Worm (Caenorhabditis elegans) whole organism, L4 larva: ENCODE data around the gene art-1.

ENCODE experiments used
- F44E2.7 ChIP-seq: fragments of 200-800 bp; sonication (Bioruptor generic); IDR thresholded peaks from 2 replicates; pipeline ENCODE4 v2.1.2; 2022; ENCODE audit warnings: missing genetic modification characterization, missing compliant biosample characterization
- R02D3.7 ChIP-seq: fragments of 150-350 bp; sonication (generic microtip); optimal IDR thresholded peaks from 3 replicates; lab custom pipeline; 2014; ENCODE audit warnings: missing biosample characterization, missing genetic modification characterization
- Y75B8A.6 ChIP-seq: fragments of 200-800 bp; sonication (Bioruptor generic); IDR thresholded peaks from 2 replicates; pipeline ENCODE4 v1.3.6; 2022; ENCODE audit warnings: missing genetic modification reagents, missing genetic modification characterization, missing compliant biosample characterization
- ZK546.5 ChIP-seq, 2 experiments: sonication (generic microtip); optimal IDR thresholded peaks; 2 replicates each; lab custom pipeline; 2017; ENCODE audit warnings: missing biosample characterization in 2 of 2, missing genetic modification characterization in 2 of 2
- aha-1 ChIP-seq: fragments of 150-350 bp; peaks from one replicate; lab custom pipeline; 2014; ENCODE audit warnings: missing biosample characterization, missing genetic modification characterization
- aly-2 ChIP-seq: sonication (generic microtip); optimal IDR thresholded peaks from 2 replicates; lab custom pipeline; 2018; ENCODE audit warnings: missing biosample characterization, missing genetic modification characterization
- ceh-20 ChIP-seq: fragments of 200-800 bp; sonication (Bioruptor generic); IDR thresholded peaks from 2 replicates; pipeline ENCODE4 v1.3.6; 2022; ENCODE audit warnings: missing genetic modification reagents, missing genetic modification characterization, missing compliant biosample characterization
- ceh-28 ChIP-seq: fragments of 150-350 bp; optimal IDR thresholded peaks from 2 replicates; lab custom pipeline; 2014; ENCODE audit warnings: missing biosample characterization, missing genetic modification reagents, missing genetic modification characterization
- ceh-32 ChIP-seq: sonication (generic microtip); optimal IDR thresholded peaks from 2 replicates; lab custom pipeline; 2016; ENCODE audit warnings: mild to moderate bottlenecking, missing genetic modification characterization, missing compliant biosample characterization; ENCODE audit not compliant: poor library complexity
- ceh-62 ChIP-seq: sonication (generic microtip); optimal IDR thresholded peaks from 2 replicates; lab custom pipeline; 2017; ENCODE audit warnings: missing biosample characterization, missing genetic modification characterization
- cey-2 ChIP-seq: sonication (generic microtip); optimal IDR thresholded peaks from 3 replicates; lab custom pipeline; 2017; ENCODE audit warnings: missing genetic modification characterization, mild to moderate bottlenecking, missing compliant biosample characterization, antibody characterized with exemption, borderline replicate concordance; ENCODE audit not compliant: insufficient read depth
- daf-12 ChIP-seq: fragments of 150-350 bp; optimal IDR thresholded peaks from 2 replicates; lab custom pipeline; 2014; ENCODE audit warnings: missing biosample characterization, missing genetic modification reagents, missing genetic modification characterization
- daf-8 ChIP-seq: fragments of 200-800 bp; sonication (Bioruptor generic); IDR thresholded peaks from 2 replicates; pipeline ENCODE4 v1.3.6; 2022; ENCODE audit warnings: missing genetic modification characterization, missing compliant biosample characterization
- dmd-9 ChIP-seq: fragments of 200-800 bp; sonication (Bioruptor generic); IDR thresholded peaks from 2 replicates; pipeline ENCODE4 v1.3.6; 2022; ENCODE audit warnings: missing genetic modification reagents, missing genetic modification characterization, missing compliant biosample characterization
- dpl-1 ChIP-seq: fragments of 150-350 bp; optimal IDR thresholded peaks from 2 replicates; lab custom pipeline; 2014; ENCODE audit warnings: missing biosample characterization, missing genetic modification reagents, missing genetic modification characterization
- duxl-1 ChIP-seq: sonication (generic microtip); optimal IDR thresholded peaks from 2 replicates; lab custom pipeline; 2016; ENCODE audit warnings: mild to moderate bottlenecking, missing genetic modification characterization, moderate library complexity, missing compliant biosample characterization; ENCODE audit not compliant: poor library complexity
- dve-1 ChIP-seq: sonication (generic microtip); optimal IDR thresholded peaks from 2 replicates; lab custom pipeline; 2017; ENCODE audit warnings: antibody characterized with exemption, mild to moderate bottlenecking, missing genetic modification characterization, missing compliant biosample characterization; ENCODE audit not compliant: insufficient read depth
- egl-27 ChIP-seq: sonication (generic microtip); optimal IDR thresholded peaks from 3 replicates; lab custom pipeline; 2017; ENCODE audit warnings: missing biosample characterization, missing genetic modification reagents, missing genetic modification characterization
- egl-43 ChIP-seq: fragments of 200-800 bp; sonication (Bioruptor generic); IDR thresholded peaks from 2 replicates; pipeline ENCODE4 v1.3.6; 2022; ENCODE audit warnings: missing genetic modification reagents, missing genetic modification characterization, missing compliant biosample characterization
- fos-1 ChIP-seq: fragments of 150-350 bp; optimal IDR thresholded peaks from 2 replicates; lab custom pipeline; 2014; ENCODE audit warnings: missing biosample characterization, missing genetic modification characterization
- jun-1 ChIP-seq: fragments of 150-350 bp; optimal IDR thresholded peaks from 2 replicates; lab custom pipeline; 2014; ENCODE audit warnings: missing biosample characterization, missing genetic modification reagents, missing genetic modification characterization
- lin-1 ChIP-seq: fragments of 200-800 bp; sonication (Bioruptor generic); IDR thresholded peaks from 2 replicates; pipeline ENCODE4 v1.3.6; 2022; ENCODE audit warnings: missing genetic modification reagents, missing genetic modification characterization, missing compliant biosample characterization
- lin-13 ChIP-seq: fragments of 150-350 bp; optimal IDR thresholded peaks from 2 replicates; lab custom pipeline; 2014; ENCODE audit warnings: missing biosample characterization, missing genetic modification reagents, missing genetic modification characterization
- lin-15B ChIP-seq: fragments of 150-350 bp; sonication (generic microtip); optimal IDR thresholded peaks from 3 replicates; lab custom pipeline; 2014; ENCODE audit warnings: missing biosample characterization, missing genetic modification characterization
- lin-38 ChIP-seq: fragments of 200-800 bp; sonication (Bioruptor generic); IDR thresholded peaks from 2 replicates; pipeline ENCODE4 v1.3.6; 2022; ENCODE audit warnings: missing genetic modification reagents, missing genetic modification characterization, missing compliant biosample characterization
- lin-39 ChIP-seq: fragments of 150-350 bp; optimal IDR thresholded peaks from 2 replicates; lab custom pipeline; 2014; ENCODE audit warnings: missing biosample characterization, missing genetic modification reagents, missing genetic modification characterization
- lir-3 ChIP-seq: sonication (generic microtip); optimal IDR thresholded peaks from 2 replicates; lab custom pipeline; 2016; ENCODE audit warnings: mild to moderate bottlenecking, missing genetic modification characterization, missing compliant biosample characterization
- lsy-2 ChIP-seq, 2 experiments: fragments of 150-350 bp in 1 of 2; sonication (generic microtip) in 1 of 2; optimal IDR thresholded peaks; 2 replicates each; lab custom pipeline; 2014 to 2017; ENCODE audit warnings: missing biosample characterization in 2 of 2, missing genetic modification characterization in 2 of 2
- madf-9 ChIP-seq: fragments of 200-800 bp; sonication (Bioruptor generic); conservative IDR thresholded peaks from 2 replicates; pipeline ENCODE4 v1.3.6; 2022; ENCODE audit warnings: missing genetic modification reagents, missing genetic modification characterization, missing compliant biosample characterization
- nhr-10 ChIP-seq: fragments of 150-350 bp; optimal IDR thresholded peaks from 2 replicates; lab custom pipeline; 2014; ENCODE audit warnings: missing biosample characterization, missing genetic modification characterization
- nhr-102 ChIP-seq: sonication (generic microtip); optimal IDR thresholded peaks from 2 replicates; lab custom pipeline; 2016; ENCODE audit warnings: mild to moderate bottlenecking, missing genetic modification characterization, moderate library complexity, missing compliant biosample characterization
- nhr-11 ChIP-seq: fragments of 150-350 bp; optimal IDR thresholded peaks from 2 replicates; lab custom pipeline; 2014; ENCODE audit warnings: missing biosample characterization, missing genetic modification characterization
- nhr-25 ChIP-seq: sonication (generic microtip); optimal IDR thresholded peaks from 2 replicates; lab custom pipeline; 2017; ENCODE audit warnings: missing genetic modification characterization, mild to moderate bottlenecking, missing compliant biosample characterization, antibody characterized with exemption, moderate library complexity, borderline replicate concordance; ENCODE audit not compliant: insufficient read depth
- nhr-28 ChIP-seq: fragments of 150-350 bp; optimal IDR thresholded peaks from 2 replicates; lab custom pipeline; 2014; ENCODE audit warnings: missing biosample characterization, missing genetic modification characterization
- nhr-41 ChIP-seq: fragments of 200-800 bp; sonication (Bioruptor generic); IDR thresholded peaks from 2 replicates; pipeline ENCODE4 v1.3.6; 2022; ENCODE audit warnings: missing genetic modification reagents, missing genetic modification characterization, missing compliant biosample characterization
- nhr-42 ChIP-seq: fragments of 200-800 bp; sonication (Bioruptor generic); IDR thresholded peaks from 2 replicates; pipeline ENCODE4 v1.3.6; 2022; ENCODE audit warnings: missing genetic modification characterization, missing compliant biosample characterization
- nhr-48 ChIP-seq: sonication (generic microtip); optimal IDR thresholded peaks from 2 replicates; lab custom pipeline; 2016; ENCODE audit warnings: mild to moderate bottlenecking, missing genetic modification characterization, missing compliant biosample characterization
- pha-4 ChIP-seq, 2 experiments: fragments of 150-350 bp in 1 of 2; fragments of 200-800 bp in 1 of 2; sonication (Bioruptor generic) in 1 of 2; IDR thresholded peaks in 1 of 2; optimal IDR thresholded peaks in 1 of 2; 2 replicates each; pipeline versions ENCODE4 v1.3.6 to Lab custom; 2014 to 2022; ENCODE audit warnings: missing genetic modification characterization in 2 of 2, missing genetic modification reagents in 2 of 2, missing biosample characterization in 1 of 2, missing compliant biosample characterization in 1 of 2
- set-16 ChIP-seq: fragments of 200-800 bp; sonication (Bioruptor generic); IDR thresholded peaks from 2 replicates; pipeline ENCODE4 v1.3.6; 2022; ENCODE audit warnings: missing genetic modification reagents, missing genetic modification characterization, missing compliant biosample characterization
- skn-1 ChIP-seq: fragments of 150-350 bp; optimal IDR thresholded peaks from 2 replicates; lab custom pipeline; 2014; ENCODE audit warnings: missing biosample characterization, missing genetic modification characterization
- snpc-1.2 ChIP-seq: fragments of 200-800 bp; sonication (Bioruptor generic); IDR thresholded peaks from 2 replicates; pipeline ENCODE4 v1.3.6; 2022; ENCODE audit warnings: missing genetic modification reagents, missing genetic modification characterization, missing compliant biosample characterization
- spr-1 ChIP-seq: sonication (generic microtip); optimal IDR thresholded peaks from 2 replicates; lab custom pipeline; 2016; ENCODE audit warnings: mild to moderate bottlenecking, missing genetic modification characterization, missing compliant biosample characterization
- unc-62 ChIP-seq, 3 experiments: fragments of 150-350 bp in 1 of 3; sonication (generic microtip); optimal IDR thresholded peaks in 2 of 3; peaks in 1 of 3; 1 replicate in 1 of 3; 2 replicates in 2 of 3; lab custom pipeline; 2014 to 2017; ENCODE audit warnings: missing biosample characterization in 3 of 3, missing genetic modification characterization in 3 of 3, missing genetic modification reagents in 3 of 3, missing genotype in 1 of 3
- zag-1 ChIP-seq: fragments of 150-350 bp; optimal IDR thresholded peaks from 2 replicates; lab custom pipeline; 2014; ENCODE audit warnings: missing biosample characterization, missing genetic modification characterization
- zip-2 ChIP-seq: fragments of 150-350 bp; optimal IDR thresholded peaks from 2 replicates; lab custom pipeline; 2014; ENCODE audit warnings: missing biosample characterization, missing genetic modification characterization
- ztf-7 ChIP-seq: fragments of 150-350 bp; optimal IDR thresholded peaks from 2 replicates; lab custom pipeline; 2014; ENCODE audit warnings: missing biosample characterization, missing genetic modification characterization

Gene art-1

ce11 chrII:6928416-6928815, 43.6 kb downstream of the art-1 start, which contains the start of gene flcn-1 (continued):
- TF ChIP-seq nhr-41 (GFP tag; lab: Robert Waterston, UW), result no peak
- no peak for TF ChIP-seq lin-13
- TF ChIP-seq nhr-11 (tag; lab: Kevin White, UChicago), result no peak
- TF ChIP-seq unc-62 (GFP tag; optimal IDR thresholded peaks at IDR 0.05 in 1 of 2; lab: Kevin White, UChicago), result peak in 1 of 2 experiments; percentile 50
- TF ChIP-seq unc-62 (tag; optimal IDR thresholded peaks at IDR 0.05; lab: Kevin White, UChicago), result no peak
- peak; percentile 56 for TF ChIP-seq dve-1 (tag; lab: Kevin White, UChicago)
- no peak for TF ChIP-seq snpc-1.2
- no peak for TF ChIP-seq nhr-42 (GFP tag; lab: Robert Waterston, UW)
- 0 out of 2 replicates have a peak, but pooled peaks have one; percentile 13 for TF ChIP-seq lin-1 (GFP tag; lab: Robert Waterston, UW)
- peak; percentile 33 for TF ChIP-seq nhr-28 (tag; lab: Kevin White, UChicago)
- no peak for TF ChIP-seq daf-12 (tag; lab: Kevin White, UChicago)
- no peak for TF ChIP-seq ZK546.5 (tag; optimal IDR thresholded peaks at IDR 0.05; lab: Kevin White, UChicago)
- TF ChIP-seq dmd-9 (GFP tag; lab: Robert Waterston, UW), result no peak
- no peak for TF ChIP-seq set-16 (GFP tag; lab: Robert Waterston, UW)
- no peak for TF ChIP-seq madf-9 (GFP tag; lab: Robert Waterston, UW)
- TF ChIP-seq nhr-10 (tag; lab: Kevin White, UChicago), result no peak
- TF ChIP-seq lin-38 (GFP tag; lab: Robert Waterston, UW), result no peak
- no peak for TF ChIP-seq aha-1 (tag; lab: Kevin White, UChicago)
- no peak for TF ChIP-seq jun-1 (tag; lab: Kevin White, UChicago)
- no peak for TF ChIP-seq F44E2.7
- no peak for TF ChIP-seq duxl-1 (tag; lab: Kevin White, UChicago)
- no peak for TF ChIP-seq aly-2
- no peak for TF ChIP-seq ceh-32 (tag; lab: Kevin White, UChicago)
- TF ChIP-seq R02D3.7 (tag; lab: Kevin White, UChicago), result no peak
- no peak for TF ChIP-seq spr-1 (tag; lab: Kevin White, UChicago)
- no peak for TF ChIP-seq lin-39 (tag; lab: Kevin White, UChicago)
- TF ChIP-seq pha-4 (GFP tag; IDR thresholded peaks at IDR 0.05; lab: Robert Waterston, UW), result no peak
- peak; percentile 38 for TF ChIP-seq pha-4 (tag; optimal IDR thresholded peaks at IDR 0.05; lab: Kevin White, UChicago)
- no peak for TF ChIP-seq ceh-20
- no peak for TF ChIP-seq egl-27
- no peak for TF ChIP-seq Y75B8A.6 (GFP tag; lab: Robert Waterston, UW)
- no peak for TF ChIP-seq lin-15B (tag; lab: Kevin White, UChicago)
- TF ChIP-seq lir-3 (tag; lab: Kevin White, UChicago), result no peak
- TF ChIP-seq fos-1 (tag; lab: Kevin White, UChicago), result no peak
- no peak for TF ChIP-seq egl-43
- TF ChIP-seq daf-8, result no peak
- TF ChIP-seq ztf-7 (tag; lab: Kevin White, UChicago), result peak; percentile 51
- no peak for TF ChIP-seq zag-1 (tag; lab: Kevin White, UChicago)
- no peak for TF ChIP-seq skn-1 (tag; lab: Kevin White, UChicago)
- TF ChIP-seq dpl-1, result no peak
- no peak for TF ChIP-seq nhr-102 (tag; lab: Kevin White, UChicago)
- peak in 1 of 2 experiments; percentile 70 for TF ChIP-seq lsy-2 (tag; optimal IDR thresholded peaks at IDR 0.05; lab: Kevin White, UChicago)
- TF ChIP-seq ceh-62 (tag; lab: Kevin White, UChicago), result no peak
- TF ChIP-seq zip-2 (tag; lab: Kevin White, UChicago), result no peak
- no peak for TF ChIP-seq nhr-25 (tag; lab: Kevin White, UChicago)
- TF ChIP-seq nhr-48 (tag; lab: Kevin White, UChicago), result no peak
- TF ChIP-seq ceh-28 (tag; lab: Kevin White, UChicago), result no peak
- TF ChIP-seq cey-2, result no peak
